Worm (Caenorhabditis elegans): ENCODE data around the gene nas-31.
A peak's percentile ranks its signal among the peaks of the same experiment; 100 is the strongest.

nas-31 gene

DNA sequence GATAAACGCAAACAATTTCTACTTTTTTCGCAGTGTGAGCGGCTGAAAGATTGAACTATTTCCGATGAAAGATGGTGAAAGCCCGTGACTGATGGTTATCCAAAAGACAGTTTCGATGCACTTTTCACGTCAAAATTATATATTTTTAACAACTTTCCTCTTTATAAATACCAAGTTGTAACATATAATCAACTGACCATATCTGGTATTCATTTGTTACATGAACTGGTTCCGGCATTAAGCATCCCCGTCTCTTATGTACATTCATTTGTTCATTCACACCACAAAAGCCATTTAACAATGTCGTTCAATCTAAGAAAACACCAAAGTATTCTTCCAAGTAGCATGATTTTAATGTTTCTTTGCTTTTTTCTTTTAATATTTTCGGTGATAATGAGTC, 38.2 kb downstream of the nas-31 start, which contains the start of gene F32D8.2:
F32D8.2 (plus strand) TSS at position 301 of the 400 bp plus-strand sequence.
- TF ChIP-seq nhr-237 (tag; optimal IDR thresholded peaks at IDR 0.05) (no peak), unc-39 (tag; optimal IDR thresholded peaks at IDR 0.05) (no peak), lin-13 (tag; optimal IDR thresholded peaks at IDR 0.05) (no peak), flh-1 (GFP tag; optimal IDR thresholded peaks at IDR 0.05) (no peak)

ce11 chrV:10880138-10880882, 41.3 kb downstream of the nas-31 start, which contains the start of gene F32D8.1:
Gene F32D8.1 (plus strand): TSS chrV:10880832.
- peak; percentile 97 for TF ChIP-seq ces-1 (GFP tag; optimal IDR thresholded peaks at IDR 0.05)
- no peak for TF ChIP-seq mls-2 (tag; optimal IDR thresholded peaks at IDR 0.05)

DNA sequence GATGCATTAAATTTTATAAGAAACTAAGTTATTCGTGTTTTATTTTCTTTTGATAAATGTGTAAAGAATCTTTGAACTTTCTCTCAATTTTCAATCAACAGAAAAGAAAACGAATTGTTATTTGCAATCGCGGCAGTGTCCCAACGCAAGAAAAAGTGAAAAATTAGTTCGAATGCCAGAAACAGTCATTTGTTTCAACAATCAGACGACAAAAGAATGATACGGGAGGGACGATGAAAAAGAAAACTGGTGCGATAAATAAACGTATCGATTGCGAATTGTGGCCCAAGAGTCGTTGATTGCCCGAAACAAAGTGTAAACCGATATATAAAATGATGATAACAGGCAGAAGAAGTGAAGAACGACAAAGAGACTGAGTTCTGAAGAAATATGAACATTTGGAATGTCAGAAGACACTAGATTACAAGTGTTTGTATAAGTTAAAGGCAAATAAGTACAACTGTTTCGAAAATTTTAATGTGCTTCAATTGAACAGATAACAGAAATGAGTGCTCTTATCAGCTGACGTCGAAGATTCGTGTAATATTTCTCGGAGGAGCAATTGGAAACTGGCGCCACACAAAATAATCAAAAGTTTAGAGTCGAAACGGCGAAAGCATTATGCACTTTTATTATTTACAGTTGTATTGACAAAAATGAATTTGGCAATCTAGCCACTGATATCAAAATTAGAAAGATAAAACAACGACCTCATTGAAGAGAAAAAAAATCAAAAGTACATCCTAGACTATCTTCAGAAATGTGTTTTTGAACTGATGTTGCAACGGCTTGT, 43.6 kb downstream of the nas-31 start:
- TF ChIP-seq unc-39 (tag; optimal IDR thresholded peaks at IDR 0.05) (no peak), sem-2 (GFP tag; optimal IDR thresholded peaks at IDR 0.05) (no peak), ces-1 (GFP tag; optimal IDR thresholded peaks at IDR 0.05) (no peak), ceh-43 (GFP tag; optimal IDR thresholded peaks at IDR 0.05) (no peak)

DNA sequence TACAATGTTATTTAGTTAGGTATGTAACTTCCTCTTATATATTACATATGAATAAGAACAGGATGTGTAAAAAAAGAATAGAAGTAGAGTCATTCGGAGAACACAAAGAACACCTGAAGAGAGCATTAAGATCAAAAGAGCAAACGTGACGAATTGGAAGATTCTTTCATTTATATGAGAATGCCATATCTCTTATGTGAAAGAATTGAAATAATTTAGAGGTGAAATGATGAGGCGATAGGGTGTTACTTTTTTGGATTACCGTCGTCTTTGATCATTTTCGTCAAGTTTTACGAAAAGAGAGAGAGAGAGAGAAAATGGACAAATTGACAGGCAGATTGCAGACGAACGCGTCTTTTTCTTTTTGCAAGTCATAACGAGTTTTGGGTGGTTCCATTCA, 45.1 kb downstream of the nas-31 start:
- no peak for TF ChIP-seq bed-3 (GFP tag; optimal IDR thresholded peaks at IDR 0.05)

- TF ChIP-seq lin-32 (GFP tag; optimal IDR thresholded peaks at IDR 0.05) (no peak), ces-1 (GFP tag; optimal IDR thresholded peaks at IDR 0.05) (peak; percentile 67)
Measured at ce11 chrV:10874938-10875599, 46.6 kb downstream of the nas-31 start.

DNA sequence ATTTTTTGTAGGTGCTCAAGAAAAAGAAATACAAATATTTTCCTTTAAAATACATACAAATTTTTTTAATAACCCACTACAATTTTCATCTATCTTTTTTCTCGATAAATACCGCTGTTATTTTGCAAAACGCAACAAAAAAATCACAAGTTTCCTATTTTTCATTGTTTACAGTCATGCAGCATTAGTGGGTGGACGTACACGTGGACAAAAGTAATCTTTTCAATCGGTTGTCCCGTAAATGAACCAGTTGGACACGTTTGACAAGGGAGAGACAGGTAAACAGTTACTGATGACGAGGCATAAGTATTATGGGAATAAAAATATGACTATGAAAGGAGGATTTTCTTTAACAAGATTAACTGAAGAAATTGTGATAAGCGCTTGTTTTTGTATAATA, 48.5 kb downstream of the nas-31 start:
- TF ChIP-seq cnd-1 (tag; optimal IDR thresholded peaks at IDR 0.05) (no peak), drap-1 (GFP tag; optimal IDR thresholded peaks at IDR 0.05) (no peak), elt-3 (tag; optimal IDR thresholded peaks at IDR 0.05) (no peak)

DNA sequence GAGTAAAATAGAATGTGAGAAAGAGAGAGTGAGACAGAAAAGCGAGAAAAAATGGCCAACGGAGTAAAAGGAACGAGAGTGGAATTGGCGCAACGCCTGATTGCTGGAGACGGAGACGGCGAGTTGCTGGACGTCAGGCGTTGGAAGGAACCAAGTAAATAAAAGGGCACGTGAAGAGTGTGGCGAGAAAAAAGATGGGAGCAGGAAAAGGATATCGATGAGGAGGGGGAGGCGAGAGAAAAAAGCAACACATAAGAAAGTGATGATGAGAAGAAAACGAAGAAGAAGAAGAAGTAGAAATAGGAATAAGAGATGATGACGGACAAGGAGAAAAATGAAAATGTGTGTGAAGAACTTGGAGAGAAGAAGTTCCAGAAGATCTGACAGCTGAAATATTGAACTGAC, 50.2 kb downstream of the nas-31 start:
- TF ChIP-seq ceh-43 (GFP tag; optimal IDR thresholded peaks at IDR 0.05) (no peak), sptf-1 (tag; optimal IDR thresholded peaks at IDR 0.05) (peak; percentile 6), elt-1 (tag; optimal IDR thresholded peaks at IDR 0.05; ENCODE audit: borderline replicate concordance, insufficient read depth) (no peak), mep-1 (tag; optimal IDR thresholded peaks at IDR 0.05) (no peak), mab-5 (tag; optimal IDR thresholded peaks at IDR 0.05) (no peak), blmp-1 (tag; optimal IDR thresholded peaks at IDR 0.05) (no peak), M03D4.4 (tag; optimal IDR thresholded peaks at IDR 0.05) (no peak), zip-8 (tag; optimal IDR thresholded peaks at IDR 0.05) (no peak), ces-1 (GFP tag; optimal IDR thresholded peaks at IDR 0.05) (peak; percentile 71), snpc-4 (tag; optimal IDR thresholded peaks at IDR 0.05) (no peak), nhr-2 (tag; optimal IDR thresholded peaks at IDR 0.05) (no peak), unc-62 (GFP tag; optimal IDR thresholded peaks at IDR 0.05) (no peak)

DNA sequence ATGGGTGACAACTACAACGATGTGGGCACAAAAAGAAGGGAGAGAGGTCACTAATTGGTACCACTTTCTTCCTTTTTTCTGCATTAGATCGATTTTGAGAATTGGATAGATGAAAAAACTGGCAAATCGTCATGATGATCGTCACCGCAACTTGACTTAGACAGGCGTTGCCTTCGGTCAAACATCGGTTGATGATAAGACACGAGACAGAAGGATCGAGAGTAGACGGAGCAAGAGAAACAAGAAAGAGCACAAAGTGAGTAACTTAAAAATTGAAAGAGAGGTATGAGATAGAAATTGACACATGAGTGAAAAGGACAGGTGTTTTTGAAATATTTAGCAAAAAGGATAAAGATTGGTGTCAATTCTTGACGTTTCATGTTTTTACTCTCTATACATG, 51.6 kb downstream of the nas-31 start:
- TF ChIP-seq nhr-12 (tag; optimal IDR thresholded peaks at IDR 0.05) = no peak
- no peak for TF ChIP-seq unc-39 (tag; optimal IDR thresholded peaks at IDR 0.05)
- TF ChIP-seq unc-120 (tag; optimal IDR thresholded peaks at IDR 0.05; ENCODE audit: poor library complexity, severe bottlenecking) = no peak
- no peak for TF ChIP-seq drap-1 (GFP tag; optimal IDR thresholded peaks at IDR 0.05)
- no peak for TF ChIP-seq elt-1 (tag; optimal IDR thresholded peaks at IDR 0.05; ENCODE audit: borderline replicate concordance, insufficient read depth)
- TF ChIP-seq sem-2 (GFP tag; optimal IDR thresholded peaks at IDR 0.05) = no peak
- TF ChIP-seq lin-32 (GFP tag; optimal IDR thresholded peaks at IDR 0.05) = no peak
- no peak for TF ChIP-seq ztf-11 (tag; optimal IDR thresholded peaks at IDR 0.05)
- TF ChIP-seq snpc-4 (tag; optimal IDR thresholded peaks at IDR 0.05) = no peak
- no peak for TF ChIP-seq zip-8 (tag; optimal IDR thresholded peaks at IDR 0.05)
- TF ChIP-seq tbx-8 (GFP tag; optimal IDR thresholded peaks at IDR 0.05) = no peak
- no peak for TF ChIP-seq ceh-83 (GFP tag; optimal IDR thresholded peaks at IDR 0.05)
- no peak for TF ChIP-seq nhr-237 (tag; optimal IDR thresholded peaks at IDR 0.05)
- TF ChIP-seq cnd-1 (tag; optimal IDR thresholded peaks at IDR 0.05) = no peak
- no peak for TF ChIP-seq ceh-39 (tag; optimal IDR thresholded peaks at IDR 0.05)
- no peak for TF ChIP-seq flh-1 (GFP tag; optimal IDR thresholded peaks at IDR 0.05)
- no peak for TF ChIP-seq nhr-2 (tag; optimal IDR thresholded peaks at IDR 0.05)
- no peak for TF ChIP-seq hlh-1 (tag; optimal IDR thresholded peaks at IDR 0.05)
- TF ChIP-seq nhr-76 (tag; optimal IDR thresholded peaks at IDR 0.05) = no peak
